Worm (Caenorhabditis elegans) whole organism, L2 larva: Measurements from ENCODE around the gene fbxa-190.
A peak's percentile ranks its signal among the peaks of the same experiment; 100 is the strongest.

Experiments
- F13H6.1 ChIP-seq: sonication (generic microtip); optimal IDR thresholded peaks from 2 replicates; lab custom pipeline; 2016; ENCODE audit warnings: missing genetic modification characterization, missing compliant biosample characterization
- ceh-16 ChIP-seq: fragments of 150-350 bp; optimal IDR thresholded peaks from 2 replicates; lab custom pipeline; 2014; ENCODE audit warnings: missing biosample characterization, missing genetic modification characterization
- crh-2 ChIP-seq: sonication (generic microtip); optimal IDR thresholded peaks from 2 replicates; lab custom pipeline; 2017; ENCODE audit warnings: missing biosample characterization, missing genetic modification characterization
- fos-1 ChIP-seq: fragments of 150-350 bp; optimal IDR thresholded peaks from 2 replicates; lab custom pipeline; 2014; ENCODE audit warnings: missing biosample characterization, missing genetic modification characterization
- lin-11 ChIP-seq: fragments of 150-350 bp; sonication (generic microtip); optimal IDR thresholded peaks from 2 replicates; lab custom pipeline; 2014; ENCODE audit warnings: missing biosample characterization, missing genetic modification characterization, inconsistent platforms, mixed read lengths
- lin-39 ChIP-seq: fragments of 150-350 bp; optimal IDR thresholded peaks from 2 replicates; lab custom pipeline; 2014; ENCODE audit warnings: missing biosample characterization, missing genetic modification reagents, missing genetic modification characterization
- mdl-1 ChIP-seq, 2 experiments: fragments of 150-350 bp in 1 of 2; sonication (generic microtip) in 1 of 2; optimal IDR thresholded peaks; 2 replicates each; lab custom pipeline; 2017; ENCODE audit warnings: missing biosample characterization in 2 of 2, missing genetic modification characterization in 2 of 2
- nhr-11 ChIP-seq: fragments of 150-350 bp; optimal IDR thresholded peaks from 2 replicates; lab custom pipeline; 2014; ENCODE audit warnings: missing biosample characterization, missing genetic modification characterization
- nhr-129 ChIP-seq: fragments of 150-350 bp; optimal IDR thresholded peaks from 2 replicates; lab custom pipeline; 2014; ENCODE audit warnings: missing biosample characterization, missing genetic modification characterization
- nhr-237 ChIP-seq: fragments of 150-350 bp; optimal IDR thresholded peaks from 2 replicates; lab custom pipeline; 2014; ENCODE audit warnings: missing biosample characterization, missing genetic modification characterization
- nhr-25 ChIP-seq: fragments of 150-350 bp; sonication (generic microtip); optimal IDR thresholded peaks from 3 replicates; lab custom pipeline; 2014; ENCODE audit warnings: missing biosample characterization, missing genetic modification characterization
- skn-1 ChIP-seq: sonication (generic microtip); optimal IDR thresholded peaks from 2 replicates; lab custom pipeline; 2017; ENCODE audit warnings: missing biosample characterization, missing genetic modification characterization
- sma-3 ChIP-seq: sonication (generic microtip); optimal IDR thresholded peaks from 2 replicates; lab custom pipeline; 2016; ENCODE audit warnings: missing genetic modification reagents, missing genetic modification characterization, missing compliant biosample characterization
- unc-55 ChIP-seq: fragments of 150-350 bp; sonication (generic microtip); optimal IDR thresholded peaks from 3 replicates; lab custom pipeline; 2014; ENCODE audit warnings: missing biosample characterization, missing genetic modification reagents, missing genetic modification characterization
- unc-62 ChIP-seq: fragments of 150-350 bp; optimal IDR thresholded peaks from 2 replicates; lab custom pipeline; 2014; ENCODE audit warnings: missing biosample characterization, missing genetic modification reagents, missing genetic modification characterization
- ztf-1 ChIP-seq: fragments of 200-800 bp; sonication (Bioruptor generic); conservative IDR thresholded peaks from 2 replicates; pipeline ENCODE4 v1.3.6; 2022; ENCODE audit warnings: missing genetic modification characterization, missing compliant biosample characterization

The fbxa-190 gene

ce11 chrX:1416776-1417354 lies 45.1 kb downstream of the fbxa-190 start, which contains the start of the genes F19G12.4 and F19G12.8:
TSS of gene F19G12.4 (plus strand) at chrX:1417304.
TSS of gene F19G12.8 (plus strand) at chrX:1417320.
- TF ChIP-seq skn-1 (tag; lab: Kevin White, UChicago) (peak; percentile 27), fos-1 (peak; percentile 37), crh-2 (peak; percentile 2), lin-11 (tag; lab: Kevin White, UChicago) (no peak), nhr-11 (tag; lab: Kevin White, UChicago) (no peak), nhr-129 (tag; lab: Kevin White, UChicago) (no peak), nhr-237 (tag; lab: Kevin White, UChicago) (no peak), unc-62 (GFP tag; lab: Kevin White, UChicago) (no peak), ztf-1 (GFP tag; lab: Robert Waterston, UW) (no peak)

ce11 chrX:1419163-1419696 lies 47.4 kb downstream of the fbxa-190 start, which contains the start of gene F19G12.9:
TSS of gene F19G12.9 (plus strand) at chrX:1419213.
- no peak for TF ChIP-seq lin-39 (tag; lab: Kevin White, UChicago)
- peak; percentile 89 for TF ChIP-seq skn-1 (tag; lab: Kevin White, UChicago)

- TF ChIP-seq sma-3 (GFP tag; lab: Kevin White, UChicago) (no peak), mdl-1 (tag; optimal IDR thresholded peaks at IDR 0.05; lab: Kevin White, UChicago) (no peak), F13H6.1 (tag; lab: Kevin White, UChicago) (no peak), ceh-16 (tag; lab: Kevin White, UChicago) (no peak), skn-1 (tag; lab: Kevin White, UChicago) (peak; percentile 99), nhr-25 (tag; lab: Kevin White, UChicago) (no peak), unc-55 (no peak)
Observed at ce11 chrX:1420524-1420923, 48.7 kb downstream of the fbxa-190 start.
